Worm (Caenorhabditis elegans) whole organism, late embryonic: ENCODE results near the gene cpg-24.

ENCODE experiments used
- ceh-45 ChIP-seq: fragments of 200-800 bp; sonication (Bioruptor generic); IDR thresholded peaks from 2 replicates; pipeline ENCODE4 v1.3.6; 2022; ENCODE audit warnings: missing genetic modification reagents, missing genetic modification characterization, missing compliant biosample characterization
- hlh-30 ChIP-seq: sonication (generic microtip); optimal IDR thresholded peaks from 2 replicates; lab custom pipeline; 2017; ENCODE audit warnings: antibody characterized with exemption, missing genetic modification characterization, missing compliant biosample characterization; ENCODE audit not compliant: insufficient read depth
- hlh-8 ChIP-seq: sonication (generic microtip); optimal IDR thresholded peaks from 2 replicates; lab custom pipeline; 2016; ENCODE audit warnings: missing genotype, missing genetic modification characterization, missing compliant biosample characterization
- tbx-2 ChIP-seq: sonication (generic microtip); optimal IDR thresholded peaks from 2 replicates; lab custom pipeline; 2016; ENCODE audit warnings: missing genetic modification characterization, missing compliant biosample characterization
- zip-5 ChIP-seq: sonication (generic microtip); optimal IDR thresholded peaks from 2 replicates; lab custom pipeline; 2016; ENCODE audit warnings: missing genetic modification characterization, missing compliant biosample characterization

ce11 chrIV:1662872-1663271 lies 31.1 kb downstream of the cpg-24 start:
- TF ChIP-seq hlh-30: no peak
- TF ChIP-seq ceh-45 (GFP tag; lab: Robert Waterston, UW): no peak
- TF ChIP-seq hlh-8: no peak
- no peak for TF ChIP-seq tbx-2 (tag; lab: Kevin White, UChicago)
- TF ChIP-seq zip-5: no peak
